Worm (Caenorhabditis elegans): Measurements from ENCODE around the gene del-10.

del-10 gene

DNA sequence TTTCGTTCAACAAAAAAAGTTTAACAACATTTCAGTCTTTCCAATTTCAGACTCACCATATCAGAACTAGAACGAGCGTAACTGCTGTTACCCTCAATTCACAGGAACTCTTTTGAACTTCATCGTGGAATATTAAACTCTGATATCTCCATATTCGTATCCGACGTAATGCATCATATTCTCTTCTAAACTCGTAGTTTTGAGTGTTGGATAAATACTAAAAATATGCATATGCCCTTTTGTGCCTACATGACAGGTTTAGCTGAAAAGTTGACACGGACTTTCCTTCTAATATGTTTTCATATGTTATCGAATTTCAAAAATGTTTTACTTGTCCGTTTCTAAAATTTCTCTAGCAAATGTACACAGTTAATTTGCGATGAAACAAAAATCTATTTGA is 17.1 kb upstream of the del-10 start, which contains the start of gene twk-49:
twk-49 (minus strand) TSS at position 101 of the 400 bp plus-strand sequence.
- TF ChIP-seq tra-4 (tag; optimal IDR thresholded peaks at IDR 0.05), result no peak
- TF ChIP-seq tbx-37 (GFP tag; conservative IDR thresholded peaks at IDR 0.05), result no peak
- TF ChIP-seq ets-7 (tag; optimal IDR thresholded peaks at IDR 0.05), result no peak
- TF ChIP-seq F13C5.2 (tag; optimal IDR thresholded peaks at IDR 0.05), result no peak
- TF ChIP-seq ama-1 (optimal IDR thresholded peaks at IDR 0.05), result no peak
- no peak for TF ChIP-seq sea-1 (GFP tag; conservative IDR thresholded peaks at IDR 0.05)
- TF ChIP-seq hmg-4 (GFP tag; optimal IDR thresholded peaks at IDR 0.05), result no peak
- no peak for TF ChIP-seq aly-1 (tag; optimal IDR thresholded peaks at IDR 0.05)
- TF ChIP-seq pes-1 (GFP tag; IDR thresholded peaks at IDR 0.05), result no peak
- no peak for TF ChIP-seq hmbx-1 (tag; optimal IDR thresholded peaks at IDR 0.05)
- no peak for TF ChIP-seq hnd-1 (tag; optimal IDR thresholded peaks at IDR 0.05)
- no peak for TF ChIP-seq B0310.2 (tag; optimal IDR thresholded peaks at IDR 0.05)
- TF ChIP-seq ceh-13 (GFP tag; optimal IDR thresholded peaks at IDR 0.05), result no peak

- TF ChIP-seq B0310.2 (tag; optimal IDR thresholded peaks at IDR 0.05) (no peak), hmg-4 (GFP tag; optimal IDR thresholded peaks at IDR 0.05) (no peak), hmbx-1 (tag; optimal IDR thresholded peaks at IDR 0.05) (no peak), sea-1 (GFP tag; conservative IDR thresholded peaks at IDR 0.05) (no peak), tbx-11 (GFP tag; IDR thresholded peaks at IDR 0.05) (no peak)
Observed at ce11 chrII:6498609-6499008, 16.7 kb upstream of the del-10 start.

DNA sequence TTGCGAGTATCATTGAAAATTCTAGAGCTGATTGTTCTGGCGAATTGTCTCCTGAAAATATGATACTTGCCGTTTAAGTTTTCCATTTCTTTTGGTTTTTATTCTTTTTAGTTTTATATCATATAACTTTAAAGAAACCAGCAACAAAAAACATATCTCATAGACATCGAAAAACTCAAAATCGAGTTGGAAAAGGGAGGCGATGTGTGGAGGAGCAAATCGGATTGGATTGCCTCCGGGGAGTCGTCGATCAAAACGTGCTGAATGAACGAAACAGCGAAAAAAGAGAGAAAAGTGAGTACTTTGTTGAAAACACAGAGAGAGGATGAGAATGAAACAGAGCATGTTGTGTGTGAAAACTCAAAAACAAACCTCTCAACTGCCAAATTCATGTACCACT is 15.2 kb upstream of the del-10 start:
- TF ChIP-seq hnd-1 (tag; optimal IDR thresholded peaks at IDR 0.05), result no peak
- TF ChIP-seq scrt-1 (GFP tag; IDR thresholded peaks at IDR 0.05), result no peak
- no peak for TF ChIP-seq pes-1 (GFP tag; IDR thresholded peaks at IDR 0.05)
- TF ChIP-seq ceh-36 (tag; optimal IDR thresholded peaks at IDR 0.05), result no peak
- TF ChIP-seq hmg-4 (GFP tag; optimal IDR thresholded peaks at IDR 0.05), result no peak
- no peak for TF ChIP-seq ama-1 (optimal IDR thresholded peaks at IDR 0.05)
- TF ChIP-seq B0310.2 (tag; optimal IDR thresholded peaks at IDR 0.05), result no peak
- no peak for TF ChIP-seq tbx-11 (GFP tag; IDR thresholded peaks at IDR 0.05)
- TF ChIP-seq ets-7 (tag; optimal IDR thresholded peaks at IDR 0.05), result no peak
- no peak for TF ChIP-seq flt-1 (GFP tag; IDR thresholded peaks at IDR 0.05)
- no peak for TF ChIP-seq hmbx-1 (tag; optimal IDR thresholded peaks at IDR 0.05)
- TF ChIP-seq sea-1 (GFP tag; conservative IDR thresholded peaks at IDR 0.05), result no peak

DNA sequence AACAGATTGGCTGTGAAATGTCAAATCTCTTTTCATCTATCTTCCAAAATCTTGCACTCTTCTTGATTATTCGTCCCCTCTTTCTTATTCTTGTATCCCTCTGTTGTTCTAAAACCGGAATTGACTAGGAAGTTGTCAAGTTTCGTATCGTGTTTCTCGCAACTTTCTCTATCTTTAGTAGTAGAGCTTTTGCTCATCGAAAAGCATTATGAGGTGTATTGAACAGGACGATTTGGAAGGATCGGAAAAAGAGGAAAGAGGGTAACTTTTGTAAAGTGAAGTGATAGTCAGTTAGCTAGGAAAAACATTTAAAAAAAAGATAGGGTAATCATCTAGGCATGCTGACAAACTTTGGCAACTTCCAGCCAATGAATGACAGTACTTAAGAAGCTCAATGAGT is 14.6 kb upstream of the del-10 start:
- TF ChIP-seq tbx-11 (GFP tag; IDR thresholded peaks at IDR 0.05) (no peak), ama-1 (optimal IDR thresholded peaks at IDR 0.05) (no peak), hnd-1 (tag; optimal IDR thresholded peaks at IDR 0.05) (no peak), scrt-1 (GFP tag; IDR thresholded peaks at IDR 0.05) (no peak), tra-4 (tag; optimal IDR thresholded peaks at IDR 0.05) (no peak)

DNA sequence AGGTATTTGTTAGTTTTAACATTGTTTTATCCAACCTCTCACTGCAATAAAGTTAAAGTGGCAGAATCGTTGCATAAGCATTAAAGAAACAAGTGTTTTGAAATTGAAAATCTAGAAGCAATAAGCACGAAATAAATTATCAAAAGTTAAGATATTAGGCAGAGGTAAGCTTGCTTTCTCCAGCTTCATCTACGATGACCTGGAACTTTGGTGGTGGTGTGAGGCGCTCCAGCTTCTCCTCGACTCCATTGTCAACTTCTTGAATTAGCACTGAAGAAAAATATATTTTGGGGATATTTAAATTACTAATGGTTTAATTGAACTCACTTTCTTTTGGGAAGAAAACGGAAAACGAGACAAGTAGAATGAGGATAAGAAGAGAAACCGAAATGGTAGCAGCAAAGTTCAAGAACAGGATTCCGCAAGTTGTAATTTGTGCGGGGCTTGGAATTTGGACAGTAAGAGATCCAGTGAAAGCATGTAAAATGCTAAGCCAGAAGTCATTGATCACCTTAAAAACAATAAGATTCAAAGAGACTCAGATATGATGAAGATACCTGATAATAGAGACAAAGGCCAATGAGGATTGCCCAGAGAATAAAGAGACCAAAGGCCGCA is 11.9 kb upstream of the del-10 start:
- TF ChIP-seq ceh-13 (GFP tag; optimal IDR thresholded peaks at IDR 0.05), result no peak
- no peak for TF ChIP-seq scrt-1 (GFP tag; IDR thresholded peaks at IDR 0.05)
- no peak for TF ChIP-seq hnd-1 (tag; optimal IDR thresholded peaks at IDR 0.05)
- no peak for TF ChIP-seq hmbx-1 (tag; optimal IDR thresholded peaks at IDR 0.05)
- TF ChIP-seq F13C5.2 (tag; optimal IDR thresholded peaks at IDR 0.05), result peak; percentile 5
- TF ChIP-seq tbx-11 (GFP tag; IDR thresholded peaks at IDR 0.05), result 0 out of 2 replicates have a peak, but pooled peaks have one; percentile 5
- no peak for TF ChIP-seq sea-1 (GFP tag; conservative IDR thresholded peaks at IDR 0.05)

DNA sequence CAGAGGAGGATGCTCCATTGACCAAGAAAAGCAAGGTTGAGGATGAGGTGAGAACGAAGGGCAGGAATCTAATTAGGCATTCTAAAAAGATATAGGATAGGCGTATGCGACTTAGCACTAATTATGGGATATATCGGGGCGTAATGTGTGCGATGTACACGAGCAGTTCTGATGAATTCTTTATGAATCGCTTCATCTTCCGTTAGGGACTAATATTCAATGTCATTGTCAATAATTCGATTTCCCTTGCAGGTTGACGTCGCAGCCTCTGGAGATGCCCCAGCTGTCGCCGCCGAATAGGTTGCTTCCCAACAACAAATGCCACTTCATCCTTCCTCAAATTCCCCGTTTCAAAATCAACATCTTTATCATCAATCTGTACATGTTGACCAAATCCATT is 11.2 kb upstream of the del-10 start:
- TF ChIP-seq F13C5.2 (tag; optimal IDR thresholded peaks at IDR 0.05), result no peak
- no peak for TF ChIP-seq hnd-1 (tag; optimal IDR thresholded peaks at IDR 0.05)
- no peak for TF ChIP-seq hmbx-1 (tag; optimal IDR thresholded peaks at IDR 0.05)
- TF ChIP-seq hmg-4 (GFP tag; optimal IDR thresholded peaks at IDR 0.05), result no peak
- no peak for TF ChIP-seq tra-4 (tag; optimal IDR thresholded peaks at IDR 0.05)
- TF ChIP-seq aly-1 (tag; optimal IDR thresholded peaks at IDR 0.05), result no peak
- no peak for TF ChIP-seq B0310.2 (tag; optimal IDR thresholded peaks at IDR 0.05)
- TF ChIP-seq sea-1 (GFP tag; conservative IDR thresholded peaks at IDR 0.05), result no peak
- TF ChIP-seq scrt-1 (GFP tag; IDR thresholded peaks at IDR 0.05), result no peak

DNA sequence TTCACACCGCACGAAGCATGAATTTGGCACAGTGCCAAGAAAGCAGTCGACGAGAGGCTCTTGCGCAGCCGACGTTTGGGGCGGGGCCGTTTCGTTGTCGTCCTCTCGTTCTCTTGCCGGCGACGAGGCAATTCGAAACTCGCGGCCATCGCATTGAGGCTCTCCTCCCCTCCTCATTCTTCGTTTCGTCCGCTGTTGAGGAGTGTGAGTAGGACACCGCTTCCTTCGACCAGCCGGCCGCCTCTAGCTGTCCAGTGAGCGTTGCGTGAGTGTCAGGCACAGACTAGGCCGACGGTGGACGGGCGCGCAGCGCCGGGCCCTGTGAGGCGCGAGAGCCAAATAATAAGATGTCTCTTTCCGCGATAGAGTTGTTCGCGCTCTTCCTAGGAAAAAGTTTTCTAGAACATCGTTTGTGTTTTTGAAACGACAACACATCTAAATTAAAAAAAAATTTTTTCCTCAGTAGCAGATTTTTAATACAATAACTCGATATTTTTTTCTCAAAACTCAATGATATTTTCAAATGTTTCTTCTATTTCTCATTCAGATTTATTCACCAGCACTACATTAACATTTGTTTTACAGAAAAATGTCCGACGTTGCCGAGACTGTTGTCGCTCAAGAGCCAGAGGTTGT is 10.0 kb upstream of the del-10 start, which contains the start of the genes T28D9.11 and T28D9.1:
T28D9.11 (minus strand) TSS at position 177 of the 636 bp plus-strand sequence.
T28D9.1 (plus strand) TSS at position 586 of the 636 bp plus-strand sequence.
- peak; percentile 72 for TF ChIP-seq B0310.2 (tag; optimal IDR thresholded peaks at IDR 0.05)
- TF ChIP-seq ceh-13 (GFP tag; optimal IDR thresholded peaks at IDR 0.05), result no peak
- 0 out of 2 replicates have a peak, but pooled peaks have one; percentile 59 for TF ChIP-seq scrt-1 (GFP tag; IDR thresholded peaks at IDR 0.05)
- TF ChIP-seq hnd-1 (tag; optimal IDR thresholded peaks at IDR 0.05), result no peak
- TF ChIP-seq ceh-36 (tag; optimal IDR thresholded peaks at IDR 0.05), result no peak
- peak; percentile 80 for TF ChIP-seq hmg-4 (GFP tag; optimal IDR thresholded peaks at IDR 0.05)
- no peak for TF ChIP-seq tbx-11 (GFP tag; IDR thresholded peaks at IDR 0.05)
- TF ChIP-seq aly-1 (tag; optimal IDR thresholded peaks at IDR 0.05), result peak; percentile 24
- TF ChIP-seq pes-1 (GFP tag; IDR thresholded peaks at IDR 0.05), result peak; percentile 60; the same call in 1 of the 2 replicates
- peak; percentile 33; the same call in 1 of the 2 replicates for TF ChIP-seq flt-1 (GFP tag; IDR thresholded peaks at IDR 0.05)
- peak; percentile 39; the same call in 1 of the 2 replicates for TF ChIP-seq tbx-37 (GFP tag; conservative IDR thresholded peaks at IDR 0.05)
- TF ChIP-seq F13C5.2 (tag; optimal IDR thresholded peaks at IDR 0.05), result no peak
- TF ChIP-seq ama-1 (optimal IDR thresholded peaks at IDR 0.05), result no peak
- TF ChIP-seq ets-7 (tag; optimal IDR thresholded peaks at IDR 0.05), result no peak
- no peak for TF ChIP-seq sea-1 (GFP tag; conservative IDR thresholded peaks at IDR 0.05)
